Worm (Caenorhabditis elegans) whole organism, midembryonic: ENCODE measurements around the gene rnp-1.

ENCODE experiments used
- cog-1 ChIP-seq: sonication (generic microtip); optimal IDR thresholded peaks from 2 replicates; lab custom pipeline; 2016; ENCODE audit warnings: missing genetic modification characterization, missing compliant biosample characterization
- ref-1 ChIP-seq: fragments of 200-800 bp; sonication (Bioruptor generic); conservative IDR thresholded peaks from 2 replicates; pipeline ENCODE4 v1.3.6; 2022; ENCODE audit warnings: missing genetic modification reagents, missing genetic modification characterization, missing compliant biosample characterization
- tab-1 ChIP-seq: fragments of 200-800 bp; sonication (Bioruptor generic); IDR thresholded peaks from 2 replicates; pipeline ENCODE4 v1.3.6; 2022; ENCODE audit warnings: missing genetic modification characterization, missing compliant biosample characterization
- ztf-23 ChIP-seq: fragments of 200-800 bp; sonication (Bioruptor generic); IDR thresholded peaks from 2 replicates; pipeline ENCODE4 v1.3.6; 2022; ENCODE audit warnings: missing genetic modification reagents, missing genetic modification characterization, missing compliant biosample characterization
- ztf-29 ChIP-seq: fragments of 200-800 bp; sonication (Bioruptor generic); IDR thresholded peaks from 2 replicates; pipeline ENCODE4 v1.3.6; 2022; ENCODE audit warnings: missing genetic modification reagents, missing genetic modification characterization, missing compliant biosample characterization

ce11 chrV:12192129-12192528, at the start of gene rnp-1:
- TF ChIP-seq ref-1 (GFP tag; lab: Robert Waterston, UW) (no peak), cog-1 (no peak), ztf-29 (GFP tag; lab: Robert Waterston, UW) (no peak), ztf-23 (GFP tag; lab: Robert Waterston, UW) (no peak), tab-1 (no peak)
